Worm (Caenorhabditis elegans) whole organism, L3 larva: ENCODE results near the gene sptl-1.

Source experiments
- ama-1 ChIP-seq: fragments of 150-350 bp; optimal IDR thresholded peaks from 2 replicates; lab custom pipeline; 2018
- fkh-10 ChIP-seq: sonication (generic microtip); optimal IDR thresholded peaks from 2 replicates; lab custom pipeline; 2017; ENCODE audit warnings: missing biosample characterization, missing genetic modification reagents, missing genetic modification characterization
- lin-15B ChIP-seq: fragments of 150-350 bp; optimal IDR thresholded peaks from 2 replicates; lab custom pipeline; 2014; ENCODE audit warnings: missing biosample characterization, missing genetic modification characterization

DNA sequence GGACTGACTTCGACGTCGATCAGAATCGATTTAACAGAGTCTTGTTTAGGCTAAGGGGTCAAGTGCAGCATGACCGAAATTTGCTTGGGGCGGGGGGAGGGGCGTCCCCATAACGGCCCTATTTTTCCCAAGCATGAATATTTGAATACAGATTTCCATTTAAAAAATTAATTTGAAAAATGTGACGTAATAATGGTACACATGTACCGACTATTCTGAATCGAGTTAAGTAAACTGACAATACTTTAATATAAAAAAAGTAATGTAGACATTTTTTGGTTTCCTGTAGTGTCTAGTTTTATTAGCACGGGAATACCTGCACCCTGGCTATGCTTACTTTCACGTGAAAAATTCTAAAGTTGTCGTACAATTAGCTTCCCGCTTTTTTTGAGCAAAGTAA lies 35.3 kb downstream of the sptl-1 start:
- TF ChIP-seq ama-1 (no peak), fkh-10 (no peak), lin-15B (no peak)
